Worm (Caenorhabditis elegans) whole organism, late embryonic: ENCODE results near the gene Y53G8B.1.

Experiments
- F13H6.1 ChIP-seq: sonication (generic microtip); optimal IDR thresholded peaks from 2 replicates; lab custom pipeline; 2016; ENCODE audit warnings: missing genetic modification characterization, missing compliant biosample characterization
- K09A11.1 ChIP-seq: sonication (generic microtip); optimal IDR thresholded peaks from 2 replicates; lab custom pipeline; 2017; ENCODE audit warnings: antibody characterized with exemption, mild to moderate bottlenecking, missing genetic modification characterization, missing compliant biosample characterization; ENCODE audit not compliant: insufficient read depth
- ceh-22 ChIP-seq: sonication (generic microtip); optimal IDR thresholded peaks from 2 replicates; lab custom pipeline; 2017; ENCODE audit warnings: missing biosample characterization, missing genetic modification characterization
- ceh-9 ChIP-seq: sonication (generic microtip); optimal IDR thresholded peaks from 2 replicates; lab custom pipeline; 2016; ENCODE audit warnings: mild to moderate bottlenecking, missing genetic modification characterization, inconsistent platforms, missing compliant biosample characterization
- elt-2 ChIP-seq: sonication (generic microtip); optimal IDR thresholded peaks from 2 replicates; lab custom pipeline; 2016; ENCODE audit warnings: missing genetic modification reagents, missing genetic modification characterization, missing compliant biosample characterization
- hlh-30 ChIP-seq: sonication (generic microtip); optimal IDR thresholded peaks from 2 replicates; lab custom pipeline; 2017; ENCODE audit warnings: antibody characterized with exemption, missing genetic modification characterization, missing compliant biosample characterization; ENCODE audit not compliant: insufficient read depth
- hlh-6 ChIP-seq: sonication (generic microtip); optimal IDR thresholded peaks from 2 replicates; lab custom pipeline; 2016; ENCODE audit warnings: missing genotype, missing genetic modification characterization, missing compliant biosample characterization
- nfya-1 ChIP-seq: sonication (generic microtip); optimal IDR thresholded peaks from 2 replicates; lab custom pipeline; 2017; ENCODE audit warnings: missing genetic modification characterization, mild to moderate bottlenecking, missing compliant biosample characterization, antibody characterized with exemption, moderate library complexity
- nhr-232 ChIP-seq: sonication (generic microtip); optimal IDR thresholded peaks from 2 replicates; lab custom pipeline; 2016; ENCODE audit warnings: missing genetic modification characterization, missing compliant biosample characterization
- pha-2 ChIP-seq: sonication (generic microtip); optimal IDR thresholded peaks from 2 replicates; lab custom pipeline; 2017; ENCODE audit warnings: mild to moderate bottlenecking, missing genetic modification characterization, missing compliant biosample characterization
- pha-4 ChIP-seq: fragments of 150-350 bp; optimal IDR thresholded peaks from 2 replicates; lab custom pipeline; 2018; ENCODE audit warnings: missing biosample characterization, missing genetic modification reagents, missing genetic modification characterization
- sox-4 ChIP-seq: sonication (generic microtip); optimal IDR thresholded peaks from 2 replicates; lab custom pipeline; 2017; ENCODE audit warnings: mild to moderate bottlenecking, missing genetic modification characterization, inconsistent platforms, missing compliant biosample characterization
- tbx-2 ChIP-seq: sonication (generic microtip); optimal IDR thresholded peaks from 2 replicates; lab custom pipeline; 2016; ENCODE audit warnings: missing genetic modification characterization, missing compliant biosample characterization

ce11 chrIII:3100593-3101270 is 28.3 kb upstream of the Y53G8B.1 start:
- TF ChIP-seq K09A11.1 (tag; lab: Kevin White, UChicago) (no peak), pha-4 (tag; lab: Kevin White, UChicago) (no peak), ceh-22 (tag; lab: Kevin White, UChicago) (no peak), nfya-1 (tag; lab: Kevin White, UChicago) (no peak), F13H6.1 (tag; lab: Kevin White, UChicago) (no peak), nhr-232 (tag; lab: Kevin White, UChicago) (no peak), tbx-2 (tag; lab: Kevin White, UChicago) (no peak), hlh-6 (tag; lab: Kevin White, UChicago) (no peak), sox-4 (tag; lab: Kevin White, UChicago) (no peak), hlh-30 (tag; lab: Kevin White, UChicago) (no peak), elt-2 (tag; lab: Kevin White, UChicago) (no peak), pha-2 (tag; lab: Kevin White, UChicago) (no peak), ceh-9 (tag; lab: Kevin White, UChicago) (no peak)
